Worm (Caenorhabditis elegans): ENCODE data around the gene F31D5.2.
"Not testable (repeated sequence)": the region's sequence is repeated elsewhere in the genome, so short reads cannot be mapped to it uniquely, and the experiment has no call there.

The F31D5.2 gene

ce11 chrII:4215318-4215717, at the start of gene F31D5.2:
TSS of gene F31D5.2 (plus strand) at chrII:4215618.
- TF ChIP-seq mep-1 (tag; optimal IDR thresholded peaks at IDR 0.05) (no peak), unc-62 (GFP tag; optimal IDR thresholded peaks at IDR 0.05) (no peak), lin-13 (tag; optimal IDR thresholded peaks at IDR 0.05) (no peak), mab-5 (tag; optimal IDR thresholded peaks at IDR 0.05) (no peak), M03D4.4 (tag; optimal IDR thresholded peaks at IDR 0.05) (no peak), nhr-28 (tag; optimal IDR thresholded peaks at IDR 0.05) (no peak), sem-2 (GFP tag; optimal IDR thresholded peaks at IDR 0.05) (no peak), ham-2 (GFP tag; optimal IDR thresholded peaks at IDR 0.05) (no peak), drap-1 (GFP tag; optimal IDR thresholded peaks at IDR 0.05) (no peak), ceh-39 (tag; optimal IDR thresholded peaks at IDR 0.05) (no peak), elt-1 (tag; optimal IDR thresholded peaks at IDR 0.05; ENCODE audit: borderline replicate concordance, insufficient read depth) (no peak), nhr-2 (tag; optimal IDR thresholded peaks at IDR 0.05) (no peak), lin-32 (GFP tag; optimal IDR thresholded peaks at IDR 0.05) (no peak), zip-8 (tag; optimal IDR thresholded peaks at IDR 0.05) (no peak), bed-3 (GFP tag; optimal IDR thresholded peaks at IDR 0.05) (no peak), blmp-1 (tag; optimal IDR thresholded peaks at IDR 0.05) (no peak), cnd-1 (tag; optimal IDR thresholded peaks at IDR 0.05) (no peak), ceh-43 (GFP tag; optimal IDR thresholded peaks at IDR 0.05) (no peak)

ce11 chrII:4167833-4168232, 47.6 kb upstream of the F31D5.2 start:
- TF ChIP-seq ceh-39 (tag; optimal IDR thresholded peaks at IDR 0.05) (no peak), sptf-1 (tag; optimal IDR thresholded peaks at IDR 0.05) (no peak), elt-3 (tag; optimal IDR thresholded peaks at IDR 0.05) (no peak), cnd-1 (tag; optimal IDR thresholded peaks at IDR 0.05) (no peak), elt-1 (tag; optimal IDR thresholded peaks at IDR 0.05; ENCODE audit: borderline replicate concordance, insufficient read depth) (no peak), zip-8 (tag; optimal IDR thresholded peaks at IDR 0.05) (no peak), lin-13 (tag; optimal IDR thresholded peaks at IDR 0.05) (no peak)

ce11 chrII:4168404-4168803, 47.0 kb upstream of the F31D5.2 start, which contains the start of gene R03H10.4:
TSS of gene R03H10.4 (minus strand) at chrII:4168504.
- not testable (repeated sequence) for TF ChIP-seq elt-1 (tag; optimal IDR thresholded peaks at IDR 0.05; ENCODE audit: borderline replicate concordance, insufficient read depth); lin-13 (tag; optimal IDR thresholded peaks at IDR 0.05); drap-1 (GFP tag; optimal IDR thresholded peaks at IDR 0.05)

ce11 chrII:4170508-4170907, 44.9 kb upstream of the F31D5.2 start, which contains the start of gene R03H10.5:
TSS of gene R03H10.5 (minus strand) at chrII:4170608.
- TF ChIP-seq cnd-1 (tag; optimal IDR thresholded peaks at IDR 0.05) (no peak), ceh-43 (GFP tag; optimal IDR thresholded peaks at IDR 0.05) (no peak), unc-62 (GFP tag; optimal IDR thresholded peaks at IDR 0.05) (no peak), tbx-8 (GFP tag; optimal IDR thresholded peaks at IDR 0.05) (no peak), lsy-2 (tag; optimal IDR thresholded peaks at IDR 0.05) (no peak), ztf-11 (tag; optimal IDR thresholded peaks at IDR 0.05) (no peak), lin-13 (tag; optimal IDR thresholded peaks at IDR 0.05) (no peak), mep-1 (tag; optimal IDR thresholded peaks at IDR 0.05) (no peak), ham-2 (GFP tag; optimal IDR thresholded peaks at IDR 0.05) (no peak), flh-1 (GFP tag; optimal IDR thresholded peaks at IDR 0.05) (no peak), unc-120 (tag; optimal IDR thresholded peaks at IDR 0.05; ENCODE audit: poor library complexity, severe bottlenecking) (no peak), M03D4.4 (tag; optimal IDR thresholded peaks at IDR 0.05) (no peak), lin-32 (GFP tag; optimal IDR thresholded peaks at IDR 0.05) (no peak)

ce11 chrII:4173398-4173797, 42.0 kb upstream of the F31D5.2 start, which contains the start of gene R03H10.6:
TSS of gene R03H10.6 (minus strand) at chrII:4173498.
- TF ChIP-seq sptf-1 (tag; optimal IDR thresholded peaks at IDR 0.05) (no peak), unc-120 (tag; optimal IDR thresholded peaks at IDR 0.05; ENCODE audit: poor library complexity, severe bottlenecking) (no peak), mls-2 (tag; optimal IDR thresholded peaks at IDR 0.05) (no peak), nhr-2 (tag; optimal IDR thresholded peaks at IDR 0.05) (no peak)

ce11 chrII:4173842-4174241, 41.6 kb upstream of the F31D5.2 start:
- no peak for TF ChIP-seq unc-62 (GFP tag; optimal IDR thresholded peaks at IDR 0.05)
- TF ChIP-seq nhr-12 (tag; optimal IDR thresholded peaks at IDR 0.05) = no peak
- TF ChIP-seq elt-3 (tag; optimal IDR thresholded peaks at IDR 0.05) = no peak
- no peak for TF ChIP-seq ces-1 (GFP tag; optimal IDR thresholded peaks at IDR 0.05)
- TF ChIP-seq zip-8 (tag; optimal IDR thresholded peaks at IDR 0.05) = no peak
- TF ChIP-seq mab-5 (tag; optimal IDR thresholded peaks at IDR 0.05) = no peak
